Worm (Caenorhabditis elegans) whole organism, L4 larva: ENCODE data around the gene tag-307.

Experiments
- F26F4.8 ChIP-seq: fragments of 200-800 bp; sonication (Bioruptor generic); conservative IDR thresholded peaks from 2 replicates; pipeline ENCODE4 v1.3.6; 2022; ENCODE audit warnings: missing genetic modification characterization, missing compliant biosample characterization
- F37D6.2 ChIP-seq: sonication (generic microtip); optimal IDR thresholded peaks from 2 replicates; lab custom pipeline; 2016; ENCODE audit warnings: mild to moderate bottlenecking, missing genetic modification characterization, missing compliant biosample characterization
- R02D3.7 ChIP-seq: fragments of 150-350 bp; sonication (generic microtip); optimal IDR thresholded peaks from 3 replicates; lab custom pipeline; 2014; ENCODE audit warnings: missing biosample characterization, missing genetic modification characterization
- T20F7.1 ChIP-seq: fragments of 200-800 bp; sonication (Bioruptor generic); optimal IDR thresholded peaks from 2 replicates; lab custom pipeline; 2018; ENCODE audit warnings: mild to moderate bottlenecking, missing genetic modification characterization, missing compliant biosample characterization
- ZK546.5 ChIP-seq, 2 experiments: sonication (generic microtip); optimal IDR thresholded peaks; 2 replicates each; lab custom pipeline; 2017; ENCODE audit warnings: missing biosample characterization in 2 of 2, missing genetic modification characterization in 2 of 2
- aha-1 ChIP-seq: fragments of 150-350 bp; peaks from one replicate; lab custom pipeline; 2014; ENCODE audit warnings: missing biosample characterization, missing genetic modification characterization
- arid-1 ChIP-seq: fragments of 200-800 bp; sonication (Bioruptor generic); conservative IDR thresholded peaks from 2 replicates; pipeline ENCODE4 v1.3.6; 2022; ENCODE audit warnings: missing genetic modification reagents, missing genetic modification characterization, missing compliant biosample characterization
- ceh-28 ChIP-seq: fragments of 150-350 bp; optimal IDR thresholded peaks from 2 replicates; lab custom pipeline; 2014; ENCODE audit warnings: missing biosample characterization, missing genetic modification reagents, missing genetic modification characterization
- ceh-32 ChIP-seq: sonication (generic microtip); optimal IDR thresholded peaks from 2 replicates; lab custom pipeline; 2016; ENCODE audit warnings: mild to moderate bottlenecking, missing genetic modification characterization, missing compliant biosample characterization; ENCODE audit not compliant: poor library complexity
- ceh-44 ChIP-seq: fragments of 200-800 bp; sonication (Bioruptor generic); IDR thresholded peaks from 2 replicates; pipeline ENCODE4 v1.3.6; 2022; ENCODE audit warnings: missing genetic modification reagents, missing genetic modification characterization, missing compliant biosample characterization
- ces-1 ChIP-seq: fragments of 150-350 bp; sonication (generic microtip); optimal IDR thresholded peaks from 4 replicates; lab custom pipeline; 2014; ENCODE audit warnings: missing biosample characterization, missing genetic modification reagents, missing genetic modification characterization
- cey-2 ChIP-seq: sonication (generic microtip); optimal IDR thresholded peaks from 3 replicates; lab custom pipeline; 2017; ENCODE audit warnings: missing genetic modification characterization, mild to moderate bottlenecking, missing compliant biosample characterization, antibody characterized with exemption, borderline replicate concordance; ENCODE audit not compliant: insufficient read depth
- daf-16 ChIP-seq, 3 experiments: sonication (generic microtip); optimal IDR thresholded peaks; 2 replicates each; lab custom pipeline; 2016 to 2017; ENCODE audit warnings: missing genetic modification characterization in 3 of 3, missing genetic modification reagents in 3 of 3, mild to moderate bottlenecking in 2 of 3, missing compliant biosample characterization in 2 of 3, missing biosample characterization in 1 of 3, moderate library complexity in 1 of 3
- daf-8 ChIP-seq: fragments of 200-800 bp; sonication (Bioruptor generic); IDR thresholded peaks from 2 replicates; pipeline ENCODE4 v1.3.6; 2022; ENCODE audit warnings: missing genetic modification characterization, missing compliant biosample characterization
- dmd-8 ChIP-seq: fragments of 200-800 bp; sonication (Bioruptor generic); IDR thresholded peaks from 2 replicates; pipeline ENCODE4 v1.3.6; 2022; ENCODE audit warnings: missing genetic modification characterization, missing compliant biosample characterization
- dpl-1 ChIP-seq: fragments of 150-350 bp; optimal IDR thresholded peaks from 2 replicates; lab custom pipeline; 2014; ENCODE audit warnings: missing biosample characterization, missing genetic modification reagents, missing genetic modification characterization
- dve-1 ChIP-seq: sonication (generic microtip); optimal IDR thresholded peaks from 2 replicates; lab custom pipeline; 2017; ENCODE audit warnings: antibody characterized with exemption, mild to moderate bottlenecking, missing genetic modification characterization, missing compliant biosample characterization; ENCODE audit not compliant: insufficient read depth
- egl-43 ChIP-seq: fragments of 200-800 bp; sonication (Bioruptor generic); IDR thresholded peaks from 2 replicates; pipeline ENCODE4 v1.3.6; 2022; ENCODE audit warnings: missing genetic modification reagents, missing genetic modification characterization, missing compliant biosample characterization
- lin-29 ChIP-seq: fragments of 200-800 bp; sonication (Bioruptor generic); IDR thresholded peaks from 2 replicates; pipeline ENCODE4 v1.3.6; 2022; ENCODE audit warnings: missing genetic modification reagents, missing genetic modification characterization, missing compliant biosample characterization
- lsy-2 ChIP-seq, 2 experiments: fragments of 150-350 bp in 1 of 2; sonication (generic microtip) in 1 of 2; optimal IDR thresholded peaks; 2 replicates each; lab custom pipeline; 2014 to 2017; ENCODE audit warnings: missing biosample characterization in 2 of 2, missing genetic modification characterization in 2 of 2
- madf-9 ChIP-seq: fragments of 200-800 bp; sonication (Bioruptor generic); conservative IDR thresholded peaks from 2 replicates; pipeline ENCODE4 v1.3.6; 2022; ENCODE audit warnings: missing genetic modification reagents, missing genetic modification characterization, missing compliant biosample characterization
- mdl-1 ChIP-seq, 2 experiments: fragments of 150-350 bp in 1 of 2; sonication (generic microtip) in 1 of 2; optimal IDR thresholded peaks; 2 replicates each; lab custom pipeline; 2014 to 2017; ENCODE audit warnings: missing biosample characterization in 2 of 2, missing genetic modification characterization in 2 of 2
- mdt-29 ChIP-seq: fragments of 200-800 bp; sonication (Bioruptor generic); IDR thresholded peaks from 2 replicates; pipeline ENCODE4 v1.3.6; 2022; ENCODE audit warnings: missing genetic modification reagents, missing genetic modification characterization, missing compliant biosample characterization
- mep-1 ChIP-seq: fragments of 150-350 bp; sonication (generic microtip); optimal IDR thresholded peaks from 3 replicates; lab custom pipeline; 2014; ENCODE audit warnings: missing biosample characterization, missing genetic modification characterization
- mes-2 ChIP-seq: sonication (generic microtip); optimal IDR thresholded peaks from 2 replicates; lab custom pipeline; 2016; ENCODE audit warnings: missing genotype, mild to moderate bottlenecking, missing genetic modification characterization, missing compliant biosample characterization; ENCODE audit not compliant: poor library complexity, severe bottlenecking
- mxl-2 ChIP-seq: fragments of 200-800 bp; sonication (Bioruptor generic); conservative IDR thresholded peaks from 2 replicates; pipeline ENCODE4 v1.3.6; 2022; ENCODE audit warnings: missing genetic modification reagents, missing genetic modification characterization, missing compliant biosample characterization
- nhr-11 ChIP-seq: fragments of 150-350 bp; optimal IDR thresholded peaks from 2 replicates; lab custom pipeline; 2014; ENCODE audit warnings: missing biosample characterization, missing genetic modification characterization
- nhr-111 ChIP-seq: fragments of 200-800 bp; sonication (Bioruptor generic); optimal IDR thresholded peaks from 2 replicates; lab custom pipeline; 2018; ENCODE audit warnings: mild to moderate bottlenecking, missing genetic modification characterization, missing compliant biosample characterization
- nhr-237 ChIP-seq: sonication (generic microtip); optimal IDR thresholded peaks from 2 replicates; lab custom pipeline; 2017; ENCODE audit warnings: missing biosample characterization, missing genetic modification characterization
- nhr-28 ChIP-seq: fragments of 150-350 bp; optimal IDR thresholded peaks from 2 replicates; lab custom pipeline; 2014; ENCODE audit warnings: missing biosample characterization, missing genetic modification characterization
- nhr-41 ChIP-seq: fragments of 200-800 bp; sonication (Bioruptor generic); IDR thresholded peaks from 2 replicates; pipeline ENCODE4 v1.3.6; 2022; ENCODE audit warnings: missing genetic modification reagents, missing genetic modification characterization, missing compliant biosample characterization
- pha-4 ChIP-seq, 2 experiments: fragments of 150-350 bp in 1 of 2; fragments of 200-800 bp in 1 of 2; sonication (Bioruptor generic) in 1 of 2; IDR thresholded peaks in 1 of 2; optimal IDR thresholded peaks in 1 of 2; 2 replicates each; pipeline versions ENCODE4 v1.3.6 to Lab custom; 2014 to 2022; ENCODE audit warnings: missing genetic modification characterization in 2 of 2, missing genetic modification reagents in 2 of 2, missing biosample characterization in 1 of 2, missing compliant biosample characterization in 1 of 2
- php-3 ChIP-seq: fragments of 200-800 bp; sonication (Bioruptor generic); IDR thresholded peaks from 2 replicates; pipeline ENCODE4 v1.3.6; 2022; ENCODE audit warnings: missing genetic modification reagents, missing genetic modification characterization, missing compliant biosample characterization
- sdz-12 ChIP-seq: fragments of 200-800 bp; sonication (Bioruptor generic); optimal IDR thresholded peaks from 2 replicates; lab custom pipeline; 2018; ENCODE audit warnings: mild to moderate bottlenecking, missing genetic modification characterization, missing compliant biosample characterization
- set-16 ChIP-seq: fragments of 200-800 bp; sonication (Bioruptor generic); IDR thresholded peaks from 2 replicates; pipeline ENCODE4 v1.3.6; 2022; ENCODE audit warnings: missing genetic modification reagents, missing genetic modification characterization, missing compliant biosample characterization
- snpc-1.2 ChIP-seq: fragments of 200-800 bp; sonication (Bioruptor generic); IDR thresholded peaks from 2 replicates; pipeline ENCODE4 v1.3.6; 2022; ENCODE audit warnings: missing genetic modification reagents, missing genetic modification characterization, missing compliant biosample characterization
- spr-1 ChIP-seq: sonication (generic microtip); optimal IDR thresholded peaks from 2 replicates; lab custom pipeline; 2016; ENCODE audit warnings: mild to moderate bottlenecking, missing genetic modification characterization, missing compliant biosample characterization
- spr-3 ChIP-seq: fragments of 200-800 bp; sonication (Bioruptor generic); optimal IDR thresholded peaks from 2 replicates; lab custom pipeline; 2018; ENCODE audit warnings: mild to moderate bottlenecking, missing genetic modification characterization, missing compliant biosample characterization
- unc-130 ChIP-seq: sonication (generic microtip); optimal IDR thresholded peaks from 2 replicates; lab custom pipeline; 2016; ENCODE audit warnings: missing genetic modification reagents, missing genetic modification characterization, missing compliant biosample characterization
- unc-39 ChIP-seq: sonication (generic microtip); optimal IDR thresholded peaks from 2 replicates; lab custom pipeline; 2017; ENCODE audit warnings: missing biosample characterization, missing genetic modification characterization
- unc-62 ChIP-seq, 3 experiments: fragments of 150-350 bp in 1 of 3; sonication (generic microtip); optimal IDR thresholded peaks in 2 of 3; peaks in 1 of 3; 1 replicate in 1 of 3; 2 replicates in 2 of 3; lab custom pipeline; 2014 to 2017; ENCODE audit warnings: missing biosample characterization in 3 of 3, missing genetic modification characterization in 3 of 3, missing genetic modification reagents in 3 of 3, missing genotype in 1 of 3
- zfp-3 ChIP-seq: fragments of 200-800 bp; sonication (Bioruptor generic); conservative IDR thresholded peaks from 2 replicates; pipeline ENCODE4 v1.3.6; 2022; ENCODE audit warnings: missing genetic modification reagents, missing genetic modification characterization, missing compliant biosample characterization
- ztf-7 ChIP-seq: fragments of 150-350 bp; optimal IDR thresholded peaks from 2 replicates; lab custom pipeline; 2014; ENCODE audit warnings: missing biosample characterization, missing genetic modification characterization

The tag-307 gene

DNA sequence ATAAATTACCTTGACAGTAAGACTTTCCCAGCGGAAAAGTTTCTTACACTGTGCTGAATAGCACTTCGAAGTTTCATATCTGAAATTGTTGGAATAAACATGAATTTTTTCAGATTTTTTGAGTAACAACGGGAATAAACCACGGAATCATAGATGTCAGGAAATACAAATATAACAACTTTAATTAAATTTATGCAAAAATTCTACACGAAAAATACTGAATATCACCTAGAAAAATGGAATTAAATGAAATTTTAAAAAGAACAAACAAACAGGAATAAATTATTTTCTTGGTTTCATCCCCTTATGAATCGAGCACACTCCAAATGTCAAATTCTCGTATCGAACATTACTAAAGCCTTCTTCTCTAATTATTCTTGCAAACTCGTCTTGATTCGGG, at the start of gene tag-307:
Gene tag-307 (minus strand): TSS at position 101 of the 400 bp plus-strand sequence.
- TF ChIP-seq nhr-41 (GFP tag; lab: Robert Waterston, UW) = no peak
- TF ChIP-seq ces-1 = no peak
- no peak for TF ChIP-seq unc-39
- TF ChIP-seq unc-62 (GFP tag; optimal IDR thresholded peaks at IDR 0.05 in 1 of 2; lab: Kevin White, UChicago) = peak in 1 of 2 experiments; percentile 56
- no peak for TF ChIP-seq unc-62 (tag; optimal IDR thresholded peaks at IDR 0.05; lab: Kevin White, UChicago)

DNA sequence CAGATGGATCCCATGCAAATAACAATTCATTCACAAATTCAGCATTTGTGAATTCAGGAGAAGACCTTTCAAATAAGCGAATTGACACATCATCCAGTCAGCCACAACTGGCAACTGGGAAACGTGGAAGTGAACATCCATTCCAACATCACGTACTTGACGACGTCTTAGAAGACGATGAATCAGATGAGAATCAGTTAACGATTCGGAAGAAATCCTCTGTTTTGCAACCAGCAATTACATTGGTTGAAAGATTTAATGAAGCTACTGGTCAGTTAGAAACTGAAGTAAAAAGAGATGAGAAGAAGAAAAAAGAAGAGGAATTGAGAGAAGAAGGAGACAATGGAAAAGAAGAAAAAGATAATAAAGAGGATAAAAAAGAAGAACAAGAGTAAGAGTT, 46.4 kb upstream of the tag-307 start:
- TF ChIP-seq aha-1 (tag; lab: Kevin White, UChicago) = peak; percentile 43
- peak in 1 of 2 experiments; percentile 91 for TF ChIP-seq unc-62 (GFP tag; optimal IDR thresholded peaks at IDR 0.05 in 1 of 2; lab: Kevin White, UChicago)
- no peak for TF ChIP-seq unc-62 (tag; optimal IDR thresholded peaks at IDR 0.05; lab: Kevin White, UChicago)
- no peak for TF ChIP-seq dpl-1 (GFP tag; lab: Kevin White, UChicago)

DNA sequence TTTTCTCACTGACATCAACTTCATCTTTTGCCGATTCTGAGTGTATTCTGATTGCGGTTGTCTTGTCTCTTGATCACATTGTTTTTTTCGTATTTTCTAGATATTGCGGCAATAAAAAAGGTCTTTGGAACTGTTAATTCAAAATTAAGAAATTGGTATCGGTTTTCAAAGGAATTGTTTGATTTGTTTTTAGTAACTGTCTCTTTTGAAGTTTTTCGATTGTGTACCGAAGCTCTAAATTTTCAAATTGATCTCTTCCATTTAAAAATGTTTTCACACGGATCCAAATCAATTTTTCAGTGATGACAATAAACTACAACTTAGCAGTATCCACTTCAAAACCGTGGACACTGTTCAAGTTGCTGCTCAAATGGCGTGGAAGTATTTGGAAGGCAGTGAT, 43.7 kb upstream of the tag-307 start, which contains the start of gene best-24:
Gene best-24 (plus strand): TSS at position 301 of the 400 bp plus-strand sequence.
- TF ChIP-seq F26F4.8 (GFP tag; lab: Robert Waterston, UW) (no peak), pha-4 (GFP tag; IDR thresholded peaks at IDR 0.05; lab: Robert Waterston, UW) (no peak), pha-4 (tag; optimal IDR thresholded peaks at IDR 0.05; lab: Kevin White, UChicago) (no peak), php-3 (GFP tag; lab: Robert Waterston, UW) (no peak), nhr-237 (no peak), daf-16 (GFP tag; optimal IDR thresholded peaks at IDR 0.05; lab: Kevin White, UChicago) (no peak), daf-16 (tag; optimal IDR thresholded peaks at IDR 0.05; lab: Kevin White, UChicago) (no peak), mes-2 (no peak), spr-3 (GFP tag; lab: Kevin White, UChicago) (no peak), daf-8 (no peak), ces-1 (no peak), dmd-8 (GFP tag; lab: Robert Waterston, UW) (no peak), R02D3.7 (tag; lab: Kevin White, UChicago) (no peak)

DNA sequence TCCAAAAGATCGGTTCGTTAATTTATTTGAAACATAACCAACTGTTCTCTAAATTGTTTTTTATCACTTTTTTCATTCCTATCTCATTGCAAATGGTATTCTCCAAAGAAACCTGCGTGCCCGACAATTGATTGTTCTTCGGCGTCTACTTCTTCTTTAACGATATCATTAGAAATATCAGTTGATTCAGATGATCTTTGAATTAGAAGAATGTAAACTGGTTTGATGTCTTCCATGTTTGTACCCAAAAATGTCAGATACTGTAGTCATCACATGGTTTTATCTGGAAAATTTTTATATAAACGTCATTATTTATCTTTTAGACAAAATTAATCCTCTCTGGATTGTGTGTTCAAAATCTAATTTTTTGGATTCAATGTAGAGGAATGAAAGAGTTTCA, 40.7 kb upstream of the tag-307 start:
- TF ChIP-seq snpc-1.2 (GFP tag; lab: Robert Waterston, UW) (no peak), dpl-1 (GFP tag; lab: Kevin White, UChicago) (no peak), ZK546.5 (tag; optimal IDR thresholded peaks at IDR 0.05; lab: Kevin White, UChicago) (no peak), ceh-44 (GFP tag; lab: Robert Waterston, UW) (no peak), ces-1 (no peak), arid-1 (GFP tag; lab: Robert Waterston, UW) (no peak), php-3 (GFP tag; lab: Robert Waterston, UW) (no peak), zfp-3 (GFP tag; lab: Robert Waterston, UW) (no peak), F37D6.2 (tag; lab: Kevin White, UChicago) (no peak), lin-29 (GFP tag; lab: Robert Waterston, UW) (no peak), T20F7.1 (GFP tag; lab: Kevin White, UChicago) (peak; percentile 34), cey-2 (tag; lab: Kevin White, UChicago) (peak; percentile 5), set-16 (GFP tag; lab: Robert Waterston, UW) (no peak), spr-1 (tag; lab: Kevin White, UChicago) (no peak), nhr-28 (tag; lab: Kevin White, UChicago) (peak; percentile 81), ceh-28 (tag; lab: Kevin White, UChicago) (no peak), mdl-1 (tag; optimal IDR thresholded peaks at IDR 0.05; lab: Kevin White, UChicago) (peak in 1 of 2 experiments; percentile 52), mdt-29 (GFP tag; lab: Robert Waterston, UW) (no peak), unc-130 (GFP tag; lab: Kevin White, UChicago) (no peak), nhr-41 (GFP tag; lab: Robert Waterston, UW) (no peak), dve-1 (peak; percentile 44), sdz-12 (GFP tag; lab: Kevin White, UChicago) (no peak), nhr-11 (no peak), nhr-111 (GFP tag; lab: Kevin White, UChicago) (no peak), daf-8 (no peak), mxl-2 (no peak), egl-43 (GFP tag; lab: Robert Waterston, UW) (no peak), lsy-2 (tag; optimal IDR thresholded peaks at IDR 0.05; lab: Kevin White, UChicago) (peak in 1 of 2 experiments; percentile 59), ztf-7 (tag; lab: Kevin White, UChicago) (no peak), mep-1 (peak; percentile 26), madf-9 (GFP tag; lab: Robert Waterston, UW) (no peak), ceh-32 (tag; lab: Kevin White, UChicago) (no peak), aha-1 (tag; lab: Kevin White, UChicago) (no peak)
